Fruit fly (Drosophila melanogaster): ENCODE results near the gene CG33125.

The CG33125 gene

dm6 chr2L:2652314-2652713 is at the start of gene CG33125:
CG33125 (minus strand) TSS chr2L:2652414.
- TF ChIP-seq sv (GFP tag; optimal IDR thresholded peaks at IDR 0.05) (no peak), dl (GFP tag; optimal IDR thresholded peaks at IDR 0.05; ENCODE audit: insufficient read depth in 1 of 2, partially characterized antibody in 2 of 2) (no peak), Mio (GFP tag; optimal IDR thresholded peaks at IDR 0.05) (no peak), OdsH (GFP tag; optimal IDR thresholded peaks at IDR 0.05) (no peak)

dm6 chr2L:2696337-2696736 is 44.1 kb upstream of the CG33125 start, which contains the start of gene Trf5:
Trf5 (minus strand) TSS chr2L:2696437.
- no peak for TF ChIP-seq dsf (GFP tag; optimal IDR thresholded peaks at IDR 0.05; ENCODE audit: borderline replicate concordance)
- no peak for TF ChIP-seq sage (GFP tag; optimal IDR thresholded peaks at IDR 0.05)
- TF ChIP-seq Jra (GFP tag; optimal IDR thresholded peaks at IDR 0.05) = no peak
- TF ChIP-seq Myc (optimal IDR thresholded peaks at IDR 0.05) = no peak
- no peak for TF ChIP-seq OdsH (GFP tag; optimal IDR thresholded peaks at IDR 0.05)
- no peak for TF ChIP-seq br (GFP tag; optimal IDR thresholded peaks at IDR 0.05)
- TF ChIP-seq lola (GFP tag; optimal IDR thresholded peaks at IDR 0.05) = no peak
- no peak for TF ChIP-seq sv (GFP tag; optimal IDR thresholded peaks at IDR 0.05)
- TF ChIP-seq dmrt93B (GFP tag; optimal IDR thresholded peaks at IDR 0.05) = no peak
- no peak for TF ChIP-seq psq (GFP tag; optimal IDR thresholded peaks at IDR 0.05)
- TF ChIP-seq HLH106 (tag; optimal IDR thresholded peaks at IDR 0.05) = no peak
- TF ChIP-seq foxo (GFP tag; optimal IDR thresholded peaks at IDR 0.05) = no peak
- TF ChIP-seq N (GFP tag; optimal IDR thresholded peaks at IDR 0.05) = no peak
- no peak for TF ChIP-seq rgr (GFP tag; optimal IDR thresholded peaks at IDR 0.05)
- no peak for TF ChIP-seq brk (GFP tag; optimal IDR thresholded peaks at IDR 0.05)
- no peak for TF ChIP-seq GATAd (GFP tag; optimal IDR thresholded peaks at IDR 0.05)

dm6 chr2L:2677553-2677952 is 25.3 kb upstream of the CG33125 start, which contains the start of gene Tmtc1:
Tmtc1 (plus strand) TSS chr2L:2677734.
- TF ChIP-seq foxo (GFP tag; optimal IDR thresholded peaks at IDR 0.05) = no peak
- no peak for TF ChIP-seq Abd-B (GFP tag; optimal IDR thresholded peaks at IDR 0.05)
- no peak for TF ChIP-seq Sp1 (GFP tag; optimal IDR thresholded peaks at IDR 0.05)
- TF ChIP-seq N (GFP tag; optimal IDR thresholded peaks at IDR 0.05) = no peak
- no peak for TF ChIP-seq fru (GFP tag; optimal IDR thresholded peaks at IDR 0.05)
- no peak for TF ChIP-seq CG32264 (GFP tag; optimal IDR thresholded peaks at IDR 0.05)

dm6 chr2L:2669523-2669922 is 17.3 kb upstream of the CG33125 start, which contains the start of gene Gr23a:
Gr23a (plus strand) TSS chr2L:2669823.
- no peak for TF ChIP-seq Hr78 (GFP tag; optimal IDR thresholded peaks at IDR 0.05)
- no peak for TF ChIP-seq Myc (optimal IDR thresholded peaks at IDR 0.05)
- TF ChIP-seq Hr83 (GFP tag; optimal IDR thresholded peaks at IDR 0.05; ENCODE audit: poor library complexity, severe bottlenecking) = no peak
- TF ChIP-seq Abd-B (GFP tag; optimal IDR thresholded peaks at IDR 0.05) = no peak
- TF ChIP-seq dsf (GFP tag; optimal IDR thresholded peaks at IDR 0.05; ENCODE audit: borderline replicate concordance) = no peak
- TF ChIP-seq lola (GFP tag; optimal IDR thresholded peaks at IDR 0.05) = no peak
- no peak for TF ChIP-seq psq (GFP tag; optimal IDR thresholded peaks at IDR 0.05)
- no peak for TF ChIP-seq Jra (GFP tag; optimal IDR thresholded peaks at IDR 0.05)

dm6 chr2L:2664762-2665161 is 12.5 kb upstream of the CG33125 start, which contains the start of gene Trf4:
Trf4 (plus strand) TSS chr2L:2665062.
- no peak for TF ChIP-seq CrebA (GFP tag; optimal IDR thresholded peaks at IDR 0.05; ENCODE audit: borderline replicate concordance)
- no peak for TF ChIP-seq HLH106 (tag; optimal IDR thresholded peaks at IDR 0.05)
- no peak for TF ChIP-seq Hr83 (GFP tag; optimal IDR thresholded peaks at IDR 0.05; ENCODE audit: poor library complexity, severe bottlenecking)
- no peak for TF ChIP-seq usp (GFP tag; optimal IDR thresholded peaks at IDR 0.05)
- TF ChIP-seq psq (GFP tag; optimal IDR thresholded peaks at IDR 0.05) = no peak

- TF ChIP-seq jim (GFP tag; optimal IDR thresholded peaks at IDR 0.05) (no peak), Mio (GFP tag; optimal IDR thresholded peaks at IDR 0.05) (no peak), Hnf4 (GFP tag; optimal IDR thresholded peaks at IDR 0.05) (no peak), CG9705 (GFP tag; optimal IDR thresholded peaks at IDR 0.05) (no peak)
Observed at dm6 chr2L:2655094-2655493, 2.9 kb upstream of the CG33125 start, which contains the start of gene Prosbeta4R2. Prosbeta4R2 (plus strand) TSS chr2L:2655394.
